Fruit fly (Drosophila melanogaster): Measurements from ENCODE around the gene CG17991.

The CG17991 gene

dm6 chr3R:27208724-27209343 is 32.2 kb upstream of the CG17991 start (continued):
- no peak for TF ChIP-seq zf30C (GFP tag; optimal IDR thresholded peaks at IDR 0.05)
- peak; percentile 37 for TF ChIP-seq CG1602 (GFP tag; optimal IDR thresholded peaks at IDR 0.05)
- no peak for TF ChIP-seq tin (GFP tag; optimal IDR thresholded peaks at IDR 0.05)
- no peak for TF ChIP-seq pan (optimal IDR thresholded peaks at IDR 0.05)
- peak in 1 of 2 experiments; percentile 60 for TF ChIP-seq pan (GFP tag; optimal IDR thresholded peaks at IDR 0.05 in 1 of 2, IDR thresholded peaks at IDR 0.05 in 1 of 2)
- no peak for TF ChIP-seq sisA (GFP tag; IDR thresholded peaks at IDR 0.05)
- TF ChIP-seq p53 (GFP tag; optimal IDR thresholded peaks at IDR 0.05): peak; percentile 9
- TF ChIP-seq twi (tag; optimal IDR thresholded peaks at IDR 0.05): no peak
- no peak for TF ChIP-seq CG2129 (GFP tag; IDR thresholded peaks at IDR 0.05; ENCODE audit: partially characterized antibody)
- no peak for TF ChIP-seq HLH4C (GFP tag; IDR thresholded peaks at IDR 0.05; ENCODE audit: partially characterized antibody)
- peak; percentile 86 for TF ChIP-seq sens (GFP tag)
- peak; percentile 61 for TF ChIP-seq Asciz (GFP tag; optimal IDR thresholded peaks at IDR 0.05)
- TF ChIP-seq trh (GFP tag; optimal IDR thresholded peaks at IDR 0.05): peak; percentile 35
- TF ChIP-seq sr (GFP tag; IDR thresholded peaks at IDR 0.05): peak; percentile 52; the same call in 1 of the 3 replicates
- TF ChIP-seq ATbp (GFP tag; optimal IDR thresholded peaks at IDR 0.05): peak; percentile 79
- peak; percentile 22; the same call in 1 of the 2 replicates for TF ChIP-seq CG31441 (GFP tag; IDR thresholded peaks at IDR 0.05)
- TF ChIP-seq CG7928 (GFP tag; optimal IDR thresholded peaks at IDR 0.05): no peak
- no peak for TF ChIP-seq CG10267 (tag; optimal IDR thresholded peaks at IDR 0.05)
- peak; percentile 21 for TF ChIP-seq repo (GFP tag; optimal IDR thresholded peaks at IDR 0.05)
- TF ChIP-seq CG12769 (tag; optimal IDR thresholded peaks at IDR 0.05): no peak
- TF ChIP-seq CG33213 (GFP tag; optimal IDR thresholded peaks at IDR 0.05): peak; percentile 57
- TF ChIP-seq Dad (GFP tag; optimal IDR thresholded peaks at IDR 0.05): no peak
- TF ChIP-seq Dip3 (GFP tag; optimal IDR thresholded peaks at IDR 0.05): no peak
- TF ChIP-seq gcm (GFP tag; optimal IDR thresholded peaks at IDR 0.05): no peak
- no peak for TF ChIP-seq tx (GFP tag; optimal IDR thresholded peaks at IDR 0.05)
- TF ChIP-seq Hey (tag; optimal IDR thresholded peaks at IDR 0.05): no peak
- peak; percentile 27; the same call in 1 of the 2 replicates for TF ChIP-seq CG14014 (GFP tag; IDR thresholded peaks at IDR 0.05)
- TF ChIP-seq CG1233 (GFP tag; optimal IDR thresholded peaks at IDR 0.05): peak; percentile 60
- no peak for TF ChIP-seq CG3065 (GFP tag; optimal IDR thresholded peaks at IDR 0.05)
- TF ChIP-seq BtbVII (GFP tag; optimal IDR thresholded peaks at IDR 0.05): peak; percentile 27
- TF ChIP-seq CG10654 (GFP tag; optimal IDR thresholded peaks at IDR 0.05): peak; percentile 28
- TF ChIP-seq Drgx (GFP tag; IDR thresholded peaks at IDR 0.05): no peak
- TF ChIP-seq chm (GFP tag; IDR thresholded peaks at IDR 0.05): peak; percentile 19; the same call in 1 of the 2 replicates
- peak; percentile 1 for TF ChIP-seq CG10462 (GFP tag; optimal IDR thresholded peaks at IDR 0.05)
- no peak for TF ChIP-seq fru (optimal IDR thresholded peaks at IDR 0.05)
- no peak for TF ChIP-seq sug (tag; optimal IDR thresholded peaks at IDR 0.05)
- TF ChIP-seq hkb (optimal IDR thresholded peaks at IDR 0.05): no peak
- TF ChIP-seq hkb (GFP tag; IDR thresholded peaks at IDR 0.05): peak; percentile 67
- TF ChIP-seq CG6791 (GFP tag; IDR thresholded peaks at IDR 0.05; ENCODE audit: partially characterized antibody): no peak
- TF ChIP-seq Chrac-16 (GFP tag; optimal IDR thresholded peaks at IDR 0.05): no peak
- TF ChIP-seq fd102C (GFP tag; optimal IDR thresholded peaks at IDR 0.05): peak; percentile 66
- TF ChIP-seq CG13894 (tag; optimal IDR thresholded peaks at IDR 0.05): no peak
- peak; percentile 69 for TF ChIP-seq CG9727 (GFP tag; optimal IDR thresholded peaks at IDR 0.05)
- no peak for TF ChIP-seq pzg (GFP tag; optimal IDR thresholded peaks at IDR 0.05)
- TF ChIP-seq shn (GFP tag; optimal IDR thresholded peaks at IDR 0.05): no peak
- TF ChIP-seq CG10147 (GFP tag; optimal IDR thresholded peaks at IDR 0.05): no peak
- no peak for TF ChIP-seq GATAe (GFP tag; conservative IDR thresholded peaks at IDR 0.05)
- no peak for TF ChIP-seq Sry-β (GFP tag; optimal IDR thresholded peaks at IDR 0.05)
- TF ChIP-seq Ets97D (GFP tag; optimal IDR thresholded peaks at IDR 0.05): no peak
- TF ChIP-seq CG17612 (GFP tag; IDR thresholded peaks at IDR 0.05): no peak
- TF ChIP-seq gsb-n (tag; optimal IDR thresholded peaks at IDR 0.05): peak; percentile 38
- TF ChIP-seq yki (optimal IDR thresholded peaks at IDR 0.05): no peak
